Worm (Caenorhabditis elegans) whole organism, mixed stage, embryonic: ENCODE results near the gene srsx-28.

Source experiments
- bed-3 ChIP-seq: fragments of 200-800 bp; sonication (Bioruptor generic); optimal IDR thresholded peaks from 3 replicates; lab custom pipeline; 2018; ENCODE audit warnings: mild to moderate bottlenecking, missing genetic modification characterization, moderate library complexity, missing compliant biosample characterization
- ceh-83 ChIP-seq: fragments of 200-800 bp; sonication (Bioruptor generic); optimal IDR thresholded peaks from 2 replicates; lab custom pipeline; 2018; ENCODE audit warnings: mild to moderate bottlenecking, missing genetic modification characterization, missing compliant biosample characterization
- lin-13 ChIP-seq: fragments of 150-350 bp; optimal IDR thresholded peaks from 2 replicates; lab custom pipeline; 2014; ENCODE audit warnings: missing biosample characterization, missing genetic modification characterization
- nhr-237 ChIP-seq: fragments of 150-350 bp; optimal IDR thresholded peaks from 2 replicates; lab custom pipeline; 2014; ENCODE audit warnings: missing biosample characterization, missing genetic modification characterization
- nhr-28 ChIP-seq: fragments of 150-350 bp; optimal IDR thresholded peaks from 2 replicates; lab custom pipeline; 2014; ENCODE audit warnings: missing biosample characterization, missing genetic modification characterization
- nhr-76 ChIP-seq: sonication (generic microtip); optimal IDR thresholded peaks from 2 replicates; lab custom pipeline; 2017; ENCODE audit warnings: missing biosample characterization, missing genetic modification characterization
- sptf-1 ChIP-seq: sonication (generic microtip); optimal IDR thresholded peaks from 2 replicates; lab custom pipeline; 2017; ENCODE audit warnings: mild to moderate bottlenecking, missing genetic modification characterization, moderate library complexity, missing compliant biosample characterization
- tbx-8 ChIP-seq: fragments of 200-800 bp; sonication (Bioruptor generic); optimal IDR thresholded peaks from 2 replicates; lab custom pipeline; 2018; ENCODE audit warnings: mild to moderate bottlenecking, missing genetic modification characterization, moderate library complexity, missing compliant biosample characterization
- unc-62 ChIP-seq: fragments of 150-350 bp; optimal IDR thresholded peaks from 2 replicates; lab custom pipeline; 2014; ENCODE audit warnings: missing biosample characterization, missing genetic modification reagents, missing genetic modification characterization
- zip-8 ChIP-seq: fragments of 150-350 bp; optimal IDR thresholded peaks from 2 replicates; lab custom pipeline; 2014; ENCODE audit warnings: missing biosample characterization, missing genetic modification characterization

DNA sequence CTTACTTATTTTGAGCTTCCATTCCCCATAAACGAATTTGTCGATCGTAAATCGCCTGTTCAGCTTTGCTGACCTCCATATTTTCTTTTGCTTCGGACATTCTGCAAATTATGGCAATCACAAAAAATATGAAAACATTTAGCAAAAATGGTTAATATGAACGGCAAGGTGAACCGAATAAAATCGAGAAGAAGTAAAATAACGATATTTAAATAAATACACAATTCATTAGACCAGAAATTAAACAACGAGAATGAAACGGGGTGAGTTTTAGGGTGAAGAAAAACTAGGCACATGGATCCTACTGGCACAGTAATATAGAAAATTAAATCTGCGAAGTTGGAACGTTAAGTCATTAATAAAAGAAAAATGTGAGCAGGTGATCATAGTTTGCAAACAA is 22.2 kb upstream of the srsx-28 start, which contains the start of gene aos-1:
- TF ChIP-seq ceh-83 (no peak), zip-8 (tag; lab: Kevin White, UChicago) (no peak), nhr-237 (tag; lab: Kevin White, UChicago) (no peak), sptf-1 (tag; lab: Kevin White, UChicago) (no peak), nhr-76 (no peak), bed-3 (no peak), unc-62 (no peak), lin-13 (no peak), tbx-8 (GFP tag; lab: Kevin White, UChicago) (no peak), nhr-28 (tag; lab: Kevin White, UChicago) (no peak)
